Worm (Caenorhabditis elegans): ENCODE measurements around the gene F55G11.1.

The F55G11.1 gene

DNA sequence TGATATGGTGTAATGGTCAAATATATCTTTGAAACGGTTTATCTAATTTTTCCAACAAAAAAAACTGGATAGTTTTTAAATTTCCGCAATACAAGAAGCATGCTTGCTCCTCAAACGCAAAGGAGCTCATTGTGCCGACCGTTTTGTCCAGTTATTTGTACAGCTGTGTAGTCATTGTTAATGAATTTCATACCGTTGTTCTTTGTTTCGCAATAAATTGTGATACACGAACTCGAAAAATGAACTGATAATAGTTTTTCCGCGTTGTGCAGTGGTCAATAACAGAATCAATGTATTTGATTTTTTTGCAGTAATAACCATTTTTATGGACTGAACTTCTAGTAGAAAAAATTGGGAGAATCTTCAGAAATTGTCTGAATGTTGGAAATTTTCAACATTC lies 47.6 kb downstream of the F55G11.1 start:
- no peak for TF ChIP-seq flt-1 (GFP tag; IDR thresholded peaks at IDR 0.05)
- no peak for TF ChIP-seq ref-1 (GFP tag; conservative IDR thresholded peaks at IDR 0.05)
- TF ChIP-seq T22C8.4 (GFP tag; IDR thresholded peaks at IDR 0.05) = no peak
- TF ChIP-seq med-1 (GFP tag; optimal IDR thresholded peaks at IDR 0.05; ENCODE audit: insufficient read depth) = no peak
- no peak for TF ChIP-seq tab-1 (GFP tag; IDR thresholded peaks at IDR 0.05)
- no peak for TF ChIP-seq cog-1 (tag; optimal IDR thresholded peaks at IDR 0.05)
- no peak for TF ChIP-seq klf-2 (GFP tag; conservative IDR thresholded peaks at IDR 0.05)
- TF ChIP-seq ztf-23 (GFP tag; IDR thresholded peaks at IDR 0.05) = no peak
- no peak for TF ChIP-seq ztf-29 (GFP tag; IDR thresholded peaks at IDR 0.05)

DNA sequence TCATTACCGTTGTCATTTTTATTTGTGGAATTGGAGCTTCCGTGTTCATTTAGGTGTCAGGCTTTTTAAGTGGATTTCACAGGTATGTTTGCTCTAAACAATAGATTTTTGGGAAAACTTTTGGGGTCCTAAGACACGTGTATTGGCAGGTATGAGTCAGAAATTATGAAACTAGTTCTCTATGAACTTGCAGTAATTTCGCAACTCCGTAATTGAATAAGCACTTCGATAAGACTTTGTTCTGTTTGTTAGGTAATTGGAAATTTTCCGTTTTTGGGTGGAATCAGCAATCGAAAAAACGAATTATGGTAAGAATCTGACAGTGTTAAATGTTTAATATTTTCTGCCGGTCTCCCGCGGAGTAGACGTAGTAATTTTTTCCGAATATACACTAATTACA lies 49.2 kb downstream of the F55G11.1 start:
- no peak for TF ChIP-seq ref-1 (GFP tag; conservative IDR thresholded peaks at IDR 0.05)
- TF ChIP-seq ztf-29 (GFP tag; IDR thresholded peaks at IDR 0.05) = no peak
- TF ChIP-seq tab-1 (GFP tag; IDR thresholded peaks at IDR 0.05) = no peak
- TF ChIP-seq ztf-23 (GFP tag; IDR thresholded peaks at IDR 0.05) = no peak
- no peak for TF ChIP-seq med-1 (GFP tag; optimal IDR thresholded peaks at IDR 0.05; ENCODE audit: insufficient read depth)
- no peak for TF ChIP-seq cog-1 (tag; optimal IDR thresholded peaks at IDR 0.05)
- TF ChIP-seq flt-1 (GFP tag; IDR thresholded peaks at IDR 0.05) = no peak
- TF ChIP-seq klf-2 (GFP tag; conservative IDR thresholded peaks at IDR 0.05) = no peak
- no peak for TF ChIP-seq T22C8.4 (GFP tag; IDR thresholded peaks at IDR 0.05)

DNA sequence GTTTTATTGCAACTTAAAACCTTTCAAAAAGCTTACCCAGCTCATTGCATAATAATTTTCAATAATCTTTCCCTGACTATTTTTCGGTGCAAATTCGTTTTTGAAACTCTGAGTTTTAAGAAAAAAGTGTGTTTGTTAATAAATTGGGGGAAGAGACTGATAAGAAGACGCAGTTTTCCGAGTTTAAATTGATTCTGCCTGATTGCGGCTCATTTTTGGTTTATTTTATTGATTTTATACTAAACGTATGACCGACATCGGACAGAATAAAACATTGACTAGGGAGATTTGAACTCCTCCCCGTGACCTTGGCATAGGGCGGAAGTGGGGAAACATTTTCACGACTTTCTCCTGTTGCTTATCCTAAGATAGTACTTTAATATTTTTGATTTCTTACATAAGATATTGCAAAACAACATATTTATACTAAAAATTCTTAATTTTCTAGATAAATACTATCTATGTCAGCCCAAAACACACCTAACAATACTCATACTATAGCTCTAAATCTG lies 50.0 kb downstream of the F55G11.1 start, which contains the start of gene K08D8.7:
K08D8.7 (plus strand) TSS at position 462 of the 512 bp plus-strand sequence.
- TF ChIP-seq T22C8.4 (GFP tag; IDR thresholded peaks at IDR 0.05) (no peak), cog-1 (tag; optimal IDR thresholded peaks at IDR 0.05) (no peak), ref-1 (GFP tag; conservative IDR thresholded peaks at IDR 0.05) (no peak), ztf-29 (GFP tag; IDR thresholded peaks at IDR 0.05) (no peak), ztf-23 (GFP tag; IDR thresholded peaks at IDR 0.05) (no peak), tab-1 (GFP tag; IDR thresholded peaks at IDR 0.05) (no peak), klf-2 (GFP tag; conservative IDR thresholded peaks at IDR 0.05) (no peak), flt-1 (GFP tag; IDR thresholded peaks at IDR 0.05) (no peak), med-1 (GFP tag; optimal IDR thresholded peaks at IDR 0.05; ENCODE audit: insufficient read depth) (no peak)

DNA sequence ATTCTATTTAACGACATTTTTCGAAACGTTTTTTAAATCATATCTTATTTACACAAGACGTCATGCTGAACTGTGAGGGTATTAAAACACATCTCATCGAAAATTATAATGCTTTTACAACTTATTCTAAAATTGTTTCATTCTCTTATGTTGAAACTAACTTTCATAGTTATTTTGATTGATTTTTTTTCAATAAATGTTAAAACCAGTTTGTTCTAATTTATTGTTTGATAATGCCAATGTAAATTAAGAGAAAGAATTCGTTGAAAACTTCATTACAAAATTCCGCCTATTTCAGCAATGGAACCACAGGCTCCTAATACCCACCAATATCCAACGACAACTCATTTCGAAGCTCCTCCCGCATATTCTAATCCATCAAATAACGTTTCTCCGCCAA lies 51.4 kb downstream of the F55G11.1 start, which contains the start of gene K08D8.11:
K08D8.11 (plus strand) TSS at position 301 of the 400 bp plus-strand sequence.
- TF ChIP-seq ztf-29 (GFP tag; IDR thresholded peaks at IDR 0.05) (no peak), T22C8.4 (GFP tag; IDR thresholded peaks at IDR 0.05) (no peak), klf-2 (GFP tag; conservative IDR thresholded peaks at IDR 0.05) (no peak), flt-1 (GFP tag; IDR thresholded peaks at IDR 0.05) (no peak), ref-1 (GFP tag; conservative IDR thresholded peaks at IDR 0.05) (no peak), tab-1 (GFP tag; IDR thresholded peaks at IDR 0.05) (no peak), med-1 (GFP tag; optimal IDR thresholded peaks at IDR 0.05; ENCODE audit: insufficient read depth) (no peak), ztf-23 (GFP tag; IDR thresholded peaks at IDR 0.05) (no peak), cog-1 (tag; optimal IDR thresholded peaks at IDR 0.05) (no peak)
